Fruit fly (Drosophila melanogaster): Measurements from ENCODE around the gene Mdh1.

Gene Mdh1

dm6 chr2L:10375464-10376236 lies 20.5 kb downstream of the Mdh1 start, which contains the start of the genes CG33303 and dpr19:
Gene CG33303, minus strand, starts transcription at chr2L:10375757.
Gene dpr19, plus strand, starts transcription at chr2L:10376168.
- TF ChIP-seq CTCF (optimal IDR thresholded peaks at IDR 0.05) (no peak), CG8478 (optimal IDR thresholded peaks at IDR 0.05) (no peak)

dm6 chr2L:10373605-10374269 lies 22.4 kb downstream of the Mdh1 start, which contains the start of gene rho-5:
Gene rho-5, minus strand, starts transcription at chr2L:10373900.
- TF ChIP-seq CTCF (optimal IDR thresholded peaks at IDR 0.05) (no peak), CG8478 (optimal IDR thresholded peaks at IDR 0.05) (no peak)

- TF ChIP-seq CG8478 (optimal IDR thresholded peaks at IDR 0.05) (no peak), CTCF (optimal IDR thresholded peaks at IDR 0.05) (no peak)
These were observed 23.8 kb downstream of the Mdh1 start for dm6 chr2L:10372297-10372696.

dm6 chr2L:10366525-10366924 lies 29.6 kb downstream of the Mdh1 start, which contains the start of gene CG5056:
Gene CG5056, plus strand, starts transcription at chr2L:10366692.
- no peak for TF ChIP-seq CG8478 (optimal IDR thresholded peaks at IDR 0.05)
- TF ChIP-seq CTCF (optimal IDR thresholded peaks at IDR 0.05) = no peak

dm6 chr2L:10364229-10364628 lies 31.9 kb downstream of the Mdh1 start, which contains the start of gene lft:
Gene lft, plus strand, starts transcription at chr2L:10364471.
- no peak for TF ChIP-seq CG8478 (optimal IDR thresholded peaks at IDR 0.05)
- no peak for TF ChIP-seq CTCF (optimal IDR thresholded peaks at IDR 0.05)

- TF ChIP-seq CG8478 (optimal IDR thresholded peaks at IDR 0.05) = no peak
- no peak for TF ChIP-seq CTCF (optimal IDR thresholded peaks at IDR 0.05)
These were observed 33.6 kb downstream of the Mdh1 start, which contains the start of the genes Cand1 and pim for dm6 chr2L:10362408-10363067. Gene Cand1, minus strand, starts transcription at chr2L:10362707. Gene pim, plus strand, starts transcription at chr2L:10362989.

- no peak for TF ChIP-seq CTCF (optimal IDR thresholded peaks at IDR 0.05)
- TF ChIP-seq CG8478 (optimal IDR thresholded peaks at IDR 0.05) = no peak
These were observed 39.6 kb downstream of the Mdh1 start, which contains the start of the genes CtsL4 and ClpP for dm6 chr2L:10356508-10356907. Gene CtsL4, minus strand, starts transcription at chr2L:10356597. Gene ClpP, plus strand, starts transcription at chr2L:10356795.

dm6 chr2L:10353871-10354270 lies 42.3 kb downstream of the Mdh1 start, which contains the start of gene CG34367:
Gene CG34367, minus strand, starts transcription at chr2L:10353905.
- no peak for TF ChIP-seq CTCF (optimal IDR thresholded peaks at IDR 0.05)
- TF ChIP-seq CG8478 (optimal IDR thresholded peaks at IDR 0.05) = no peak

- TF ChIP-seq CG8478 (optimal IDR thresholded peaks at IDR 0.05) = no peak
These were observed 45.0 kb downstream of the Mdh1 start for dm6 chr2L:10351130-10351529.

- TF ChIP-seq CG8478 (optimal IDR thresholded peaks at IDR 0.05) (no peak), CTCF (optimal IDR thresholded peaks at IDR 0.05) (no peak)
These were observed 52.0 kb downstream of the Mdh1 start, which contains the start of gene Frmd5 for dm6 chr2L:10344029-10344606. Gene Frmd5, plus strand, starts transcription at chr2L:10344442.

Data from S2 (cell line).